Worm (Caenorhabditis elegans) whole organism, L3 larva: Measurements from ENCODE around the gene F48B9.3.

Source experiments
- R02D3.7 ChIP-seq: fragments of 150-350 bp; optimal IDR thresholded peaks from 2 replicates; lab custom pipeline; 2014; ENCODE audit warnings: missing biosample characterization, missing genetic modification characterization
- ZK546.5 ChIP-seq: sonication (generic microtip); optimal IDR thresholded peaks from 2 replicates; lab custom pipeline; 2017; ENCODE audit warnings: missing biosample characterization, missing genetic modification characterization
- aly-2 ChIP-seq: fragments of 150-350 bp; optimal IDR thresholded peaks from 2 replicates; lab custom pipeline; 2014; ENCODE audit warnings: missing biosample characterization, missing genetic modification characterization
- ama-1 ChIP-seq: fragments of 150-350 bp; optimal IDR thresholded peaks from 2 replicates; lab custom pipeline; 2018
- ceh-16 ChIP-seq: sonication (generic microtip); optimal IDR thresholded peaks from 2 replicates; lab custom pipeline; 2017; ENCODE audit warnings: missing biosample characterization, missing genetic modification characterization
- ceh-28 ChIP-seq: fragments of 150-350 bp; optimal IDR thresholded peaks from 2 replicates; lab custom pipeline; 2014; ENCODE audit warnings: missing biosample characterization, missing genetic modification reagents, missing genetic modification characterization
- ceh-82 ChIP-seq: fragments of 150-350 bp; optimal IDR thresholded peaks from 2 replicates; lab custom pipeline; 2014; ENCODE audit warnings: missing biosample characterization, missing genetic modification characterization
- ceh-9 ChIP-seq: sonication (generic microtip); optimal IDR thresholded peaks from 2 replicates; lab custom pipeline; 2018; ENCODE audit warnings: missing biosample characterization, missing genetic modification characterization
- egl-27 ChIP-seq: sonication (generic microtip); optimal IDR thresholded peaks from 4 replicates; lab custom pipeline; 2017; ENCODE audit warnings: missing biosample characterization, missing genetic modification reagents, missing genetic modification characterization
- elt-1 ChIP-seq: fragments of 150-350 bp; optimal IDR thresholded peaks from 2 replicates; lab custom pipeline; 2014; ENCODE audit warnings: missing biosample characterization, missing genetic modification characterization
- elt-2 ChIP-seq: sonication (generic microtip); optimal IDR thresholded peaks from 2 replicates; lab custom pipeline; 2016; ENCODE audit warnings: missing genetic modification reagents, mild to moderate bottlenecking, missing genetic modification characterization, missing compliant biosample characterization
- elt-3 ChIP-seq, 3 experiments: fragments of 150-350 bp in 1 of 3; sonication (generic microtip) in 2 of 3; optimal IDR thresholded peaks; 2 replicates in 2 of 3; 4 replicates in 1 of 3; lab custom pipeline; 2014 to 2017; ENCODE audit warnings: missing biosample characterization in 3 of 3, missing genetic modification characterization in 3 of 3
- fkh-10 ChIP-seq: sonication (generic microtip); optimal IDR thresholded peaks from 2 replicates; lab custom pipeline; 2017; ENCODE audit warnings: missing biosample characterization, missing genetic modification reagents, missing genetic modification characterization
- fkh-2 ChIP-seq: fragments of 150-350 bp; optimal IDR thresholded peaks from 2 replicates; lab custom pipeline; 2014; ENCODE audit warnings: missing biosample characterization, missing genetic modification reagents, missing genetic modification characterization
- jun-1 ChIP-seq: fragments of 150-350 bp; optimal IDR thresholded peaks from 2 replicates; lab custom pipeline; 2014; ENCODE audit warnings: missing biosample characterization, missing genetic modification reagents, missing genetic modification characterization
- lin-39 ChIP-seq: fragments of 150-350 bp; optimal IDR thresholded peaks from 2 replicates; lab custom pipeline; 2018; ENCODE audit warnings: missing biosample characterization, missing genetic modification reagents, missing genetic modification characterization
- lsy-12 ChIP-seq: sonication (generic microtip); optimal IDR thresholded peaks from 2 replicates; lab custom pipeline; 2016; ENCODE audit warnings: mild to moderate bottlenecking, missing genetic modification characterization, missing compliant biosample characterization
- mml-1 ChIP-seq: fragments of 150-350 bp; sonication (generic microtip); optimal IDR thresholded peaks from 3 replicates; lab custom pipeline; 2014; ENCODE audit warnings: missing biosample characterization, missing genetic modification characterization
- nhr-12 ChIP-seq: fragments of 150-350 bp; optimal IDR thresholded peaks from 2 replicates; lab custom pipeline; 2014; ENCODE audit warnings: missing biosample characterization, missing genetic modification characterization
- nhr-23 ChIP-seq: fragments of 150-350 bp; optimal IDR thresholded peaks from 2 replicates; lab custom pipeline; 2014; ENCODE audit warnings: missing biosample characterization, missing genetic modification reagents, missing genetic modification characterization
- nhr-237 ChIP-seq: fragments of 150-350 bp; optimal IDR thresholded peaks from 2 replicates; lab custom pipeline; 2014; ENCODE audit warnings: missing biosample characterization, missing genetic modification characterization
- nhr-25 ChIP-seq: sonication (generic microtip); optimal IDR thresholded peaks from 2 replicates; lab custom pipeline; 2017; ENCODE audit warnings: missing biosample characterization, missing genetic modification characterization
- nhr-67 ChIP-seq: fragments of 150-350 bp; optimal IDR thresholded peaks from 2 replicates; lab custom pipeline; 2014; ENCODE audit warnings: missing biosample characterization, missing genetic modification characterization
- nhr-77 ChIP-seq: fragments of 150-350 bp; optimal IDR thresholded peaks from 2 replicates; lab custom pipeline; 2014; ENCODE audit warnings: missing biosample characterization, missing genetic modification characterization
- pha-4 ChIP-seq: fragments of 150-350 bp; optimal IDR thresholded peaks from 2 replicates; lab custom pipeline; 2014; ENCODE audit warnings: missing biosample characterization, missing genetic modification reagents, missing genetic modification characterization
- pqm-1 ChIP-seq: fragments of 150-350 bp; optimal IDR thresholded peaks from 2 replicates; lab custom pipeline; 2017; ENCODE audit warnings: missing biosample characterization, missing genetic modification characterization, inconsistent platforms
- sea-2 ChIP-seq: fragments of 150-350 bp; sonication (generic microtip); optimal IDR thresholded peaks from 4 replicates; lab custom pipeline; 2014; ENCODE audit warnings: missing biosample characterization, missing genetic modification reagents, missing genetic modification characterization
- skn-1 ChIP-seq: fragments of 150-350 bp; optimal IDR thresholded peaks from 2 replicates; lab custom pipeline; 2014; ENCODE audit warnings: missing biosample characterization, missing genetic modification characterization
- unc-62 ChIP-seq: fragments of 150-350 bp; sonication (generic microtip); optimal IDR thresholded peaks from 4 replicates; lab custom pipeline; 2014; ENCODE audit warnings: missing biosample characterization, missing genetic modification reagents, missing genetic modification characterization
- zag-1 ChIP-seq: fragments of 150-350 bp; optimal IDR thresholded peaks from 2 replicates; lab custom pipeline; 2014; ENCODE audit warnings: missing biosample characterization, missing genetic modification characterization
- ztf-11 ChIP-seq: fragments of 150-350 bp; optimal IDR thresholded peaks from 2 replicates; lab custom pipeline; 2014; ENCODE audit warnings: missing biosample characterization, missing genetic modification characterization
- ztf-4 ChIP-seq: fragments of 150-350 bp; optimal IDR thresholded peaks from 2 replicates; lab custom pipeline; 2014; ENCODE audit warnings: missing biosample characterization, missing genetic modification characterization

The F48B9.3 gene

ce11 chrX:2199140-2199539 is 34.3 kb downstream of the F48B9.3 start, which contains the start of gene T24C12.1:
T24C12.1 (plus strand) TSS chrX:2199440.
- TF ChIP-seq mml-1 (tag; lab: Kevin White, UChicago) (no peak), nhr-67 (no peak), ama-1 (lab: Kevin White, UChicago) (no peak), elt-3 (tag; optimal IDR thresholded peaks at IDR 0.05; lab: Kevin White, UChicago) (no peak), lin-39 (tag; lab: Kevin White, UChicago) (no peak), R02D3.7 (tag; lab: Kevin White, UChicago) (no peak), nhr-12 (tag; lab: Kevin White, UChicago) (no peak), ZK546.5 (no peak), elt-2 (no peak), aly-2 (tag; lab: Kevin White, UChicago) (no peak), ceh-82 (tag; lab: Kevin White, UChicago) (no peak), unc-62 (GFP tag; lab: Kevin White, UChicago) (no peak), ceh-16 (tag; lab: Kevin White, UChicago) (no peak)

- TF ChIP-seq pqm-1: peak; percentile 82
- peak; percentile 92 for TF ChIP-seq elt-2
- no peak for TF ChIP-seq ceh-9 (tag; lab: Kevin White, UChicago)
- no peak for TF ChIP-seq R02D3.7 (tag; lab: Kevin White, UChicago)
- TF ChIP-seq elt-3 (tag; optimal IDR thresholded peaks at IDR 0.05; lab: Kevin White, UChicago): peak in 1 of 3 experiments; percentile 69
- peak; percentile 43 for TF ChIP-seq elt-1
- TF ChIP-seq, all 47 proteins: peak for 4
Measured at ce11 chrX:2203760-2204159, 38.9 kb downstream of the F48B9.3 start, which contains the start of gene T24C12.3. T24C12.3 (minus strand) TSS chrX:2203893.

- TF ChIP-seq zag-1 (no peak), fkh-10 (GFP tag; lab: Kevin White, UChicago) (no peak), pha-4 (tag; lab: Kevin White, UChicago) (no peak), ztf-11 (tag; lab: Kevin White, UChicago) (no peak), pqm-1 (no peak), ama-1 (lab: Kevin White, UChicago) (no peak)
Measured at ce11 chrX:2204963-2205362, 40.1 kb downstream of the F48B9.3 start, which contains the start of gene T24C12.4. T24C12.4 (minus strand) TSS chrX:2205063.

ce11 chrX:2208391-2208790 is 43.5 kb downstream of the F48B9.3 start:
- TF ChIP-seq nhr-77 (tag; lab: Kevin White, UChicago) (no peak), elt-1 (no peak), fkh-10 (GFP tag; lab: Kevin White, UChicago) (no peak), nhr-237 (tag; lab: Kevin White, UChicago) (no peak), nhr-23 (tag; lab: Kevin White, UChicago) (peak; percentile 74), ztf-4 (tag; lab: Kevin White, UChicago) (no peak), nhr-25 (tag; lab: Kevin White, UChicago) (peak; percentile 51), elt-3 (tag; optimal IDR thresholded peaks at IDR 0.05; lab: Kevin White, UChicago) (peak in 1 of 3 experiments; percentile 27), sea-2 (GFP tag; lab: Kevin White, UChicago) (no peak), nhr-12 (tag; lab: Kevin White, UChicago) (no peak), ZK546.5 (no peak), zag-1 (no peak), aly-2 (tag; lab: Kevin White, UChicago) (no peak), skn-1 (tag; lab: Kevin White, UChicago) (no peak), mml-1 (tag; lab: Kevin White, UChicago) (no peak), ceh-9 (tag; lab: Kevin White, UChicago) (no peak), ceh-28 (no peak), ztf-11 (tag; lab: Kevin White, UChicago) (no peak), lsy-12 (no peak), fkh-2 (tag; lab: Kevin White, UChicago) (no peak)

- no peak for TF ChIP-seq sea-2 (GFP tag; lab: Kevin White, UChicago)
- no peak for TF ChIP-seq lin-39 (tag; lab: Kevin White, UChicago)
- no peak for TF ChIP-seq pqm-1
- no peak for TF ChIP-seq jun-1 (tag; lab: Kevin White, UChicago)
- peak; percentile 9 for TF ChIP-seq nhr-23 (tag; lab: Kevin White, UChicago)
- TF ChIP-seq elt-3 (tag; optimal IDR thresholded peaks at IDR 0.05; lab: Kevin White, UChicago): no peak
- TF ChIP-seq egl-27 (tag; lab: Kevin White, UChicago): no peak
Measured at ce11 chrX:2210164-2210563, 45.3 kb downstream of the F48B9.3 start.
